Worm (Caenorhabditis elegans) whole organism, L1 larva: ENCODE measurements around the gene Y45F10D.6.

Experiments used
- C34B4.2 ChIP-seq: sonication (generic microtip); optimal IDR thresholded peaks from 2 replicates; lab custom pipeline; 2017; ENCODE audit warnings: mild to moderate bottlenecking, missing genetic modification characterization, missing compliant biosample characterization
- Y116A8C.19 ChIP-seq: sonication (generic microtip); optimal IDR thresholded peaks from 2 replicates; lab custom pipeline; 2016; ENCODE audit warnings: missing compliant biosample characterization, missing genetic modification characterization, borderline replicate concordance
- aha-1 ChIP-seq: fragments of 150-350 bp; optimal IDR thresholded peaks from 2 replicates; lab custom pipeline; 2014; ENCODE audit warnings: missing biosample characterization, missing genetic modification characterization
- ceh-82 ChIP-seq, 3 experiments: fragments of 150-350 bp in 1 of 3; sonication (generic microtip) in 2 of 3; optimal IDR thresholded peaks; 2 replicates each; lab custom pipeline; 2014 to 2017; ENCODE audit warnings: missing biosample characterization in 3 of 3, missing genetic modification characterization in 3 of 3
- ceh-88 ChIP-seq: fragments of 200-800 bp; sonication (Bioruptor generic); IDR thresholded peaks from 2 replicates; pipeline ENCODE4 v1.3.6; 2022; ENCODE audit warnings: missing genetic modification characterization, missing compliant biosample characterization
- ceh-90 ChIP-seq: sonication (generic microtip); optimal IDR thresholded peaks from 2 replicates; lab custom pipeline; 2016; ENCODE audit warnings: missing genetic modification characterization, missing compliant biosample characterization
- ces-1 ChIP-seq: fragments of 150-350 bp; optimal IDR thresholded peaks from 2 replicates; lab custom pipeline; 2014; ENCODE audit warnings: missing biosample characterization, missing genetic modification reagents, missing genetic modification characterization
- dsc-1 ChIP-seq: sonication (generic microtip); optimal IDR thresholded peaks from 2 replicates; lab custom pipeline; 2016; ENCODE audit warnings: mild to moderate bottlenecking, missing genetic modification characterization, missing compliant biosample characterization
- efl-1 ChIP-seq, 4 experiments: fragments of 150-350 bp; optimal IDR thresholded peaks in 3 of 4; peaks in 1 of 4; 1 replicate in 1 of 4; 2 replicates in 3 of 4; lab custom pipeline; 2014; ENCODE audit warnings: missing biosample characterization in 2 of 4, missing genetic modification characterization in 2 of 4, missing genetic modification reagents in 2 of 4
- efl-3 ChIP-seq: fragments of 200-800 bp; sonication (Bioruptor generic); optimal IDR thresholded peaks from 2 replicates; lab custom pipeline; 2018; ENCODE audit warnings: mild to moderate bottlenecking, missing genetic modification characterization, missing compliant biosample characterization
- elt-3 ChIP-seq, 6 experiments: fragments of 150-350 bp in 1 of 6; sonication (generic microtip); optimal IDR thresholded peaks; 2 replicates each; lab custom pipeline; 2017 to 2018; ENCODE audit warnings: missing biosample characterization in 6 of 6, missing genetic modification characterization in 6 of 6, inconsistent platforms in 1 of 6
- fkh-10 ChIP-seq: sonication (generic microtip); optimal IDR thresholded peaks from 2 replicates; lab custom pipeline; 2017; ENCODE audit warnings: missing biosample characterization, missing genetic modification reagents, missing genetic modification characterization
- fkh-4 ChIP-seq: sonication (generic microtip); optimal IDR thresholded peaks from 2 replicates; lab custom pipeline; 2016; ENCODE audit warnings: missing compliant biosample characterization, missing genetic modification characterization, borderline replicate concordance
- hlh-17 ChIP-seq: fragments of 200-800 bp; sonication (Bioruptor generic); optimal IDR thresholded peaks from 2 replicates; lab custom pipeline; 2018; ENCODE audit warnings: missing genetic modification characterization, mild to moderate bottlenecking, missing compliant biosample characterization, moderate library complexity, borderline replicate concordance
- hpl-2 ChIP-seq: fragments of 150-350 bp; optimal IDR thresholded peaks from 2 replicates; lab custom pipeline; 2014; ENCODE audit warnings: missing biosample characterization, missing genetic modification reagents, missing genetic modification characterization
- irx-1 ChIP-seq: sonication (generic microtip); optimal IDR thresholded peaks from 2 replicates; lab custom pipeline; 2016; ENCODE audit warnings: missing genetic modification characterization, missing compliant biosample characterization
- isw-1 ChIP-seq: fragments of 200-800 bp; sonication (Bioruptor generic); IDR thresholded peaks from 2 replicates; pipeline ENCODE4 v1.3.6; 2022; ENCODE audit warnings: missing genetic modification characterization, missing compliant biosample characterization
- lin-13 ChIP-seq: fragments of 150-350 bp; optimal IDR thresholded peaks from 2 replicates; lab custom pipeline; 2014; ENCODE audit warnings: missing biosample characterization, missing genetic modification reagents, missing genetic modification characterization
- lin-14 ChIP-seq: fragments of 200-800 bp; sonication (Bioruptor generic); optimal IDR thresholded peaks from 2 replicates; lab custom pipeline; 2018; ENCODE audit warnings: mild to moderate bottlenecking, missing genetic modification characterization, moderate library complexity, missing compliant biosample characterization
- lin-15B ChIP-seq: fragments of 150-350 bp; sonication (generic microtip); optimal IDR thresholded peaks from 3 replicates; lab custom pipeline; 2014; ENCODE audit warnings: missing biosample characterization, missing genetic modification characterization
- lir-3 ChIP-seq: sonication (generic microtip); optimal IDR thresholded peaks from 2 replicates; lab custom pipeline; 2016; ENCODE audit warnings: mild to moderate bottlenecking, missing genetic modification characterization, moderate library complexity, missing compliant biosample characterization; ENCODE audit not compliant: poor library complexity
- lsy-2 ChIP-seq, 2 experiments: fragments of 150-350 bp; optimal IDR thresholded peaks; 2 replicates each; lab custom pipeline; 2014; ENCODE audit warnings: missing biosample characterization in 2 of 2, missing genetic modification characterization in 2 of 2
- mab-9 ChIP-seq: fragments of 200-800 bp; sonication (Bioruptor generic); IDR thresholded peaks from 2 replicates; pipeline ENCODE4 v1.3.6; 2022; ENCODE audit warnings: missing genetic modification reagents, missing genetic modification characterization, missing compliant biosample characterization
- mef-2 ChIP-seq: fragments of 150-350 bp; optimal IDR thresholded peaks from 2 replicates; lab custom pipeline; 2014; ENCODE audit warnings: missing biosample characterization, missing genetic modification characterization
- mep-1 ChIP-seq: fragments of 150-350 bp; optimal IDR thresholded peaks from 2 replicates; lab custom pipeline; 2014; ENCODE audit warnings: missing biosample characterization, missing genetic modification characterization
- nhr-11 ChIP-seq: fragments of 150-350 bp; optimal IDR thresholded peaks from 2 replicates; lab custom pipeline; 2014; ENCODE audit warnings: missing biosample characterization, missing genetic modification characterization
- nhr-47 ChIP-seq: sonication (generic microtip); optimal IDR thresholded peaks from 2 replicates; lab custom pipeline; 2016; ENCODE audit warnings: mild to moderate bottlenecking, missing genetic modification characterization, moderate library complexity, missing compliant biosample characterization
- nhr-76 ChIP-seq: sonication (generic microtip); optimal IDR thresholded peaks from 2 replicates; lab custom pipeline; 2017; ENCODE audit warnings: missing biosample characterization, missing genetic modification characterization
- nhr-77 ChIP-seq: fragments of 150-350 bp; optimal IDR thresholded peaks from 2 replicates; lab custom pipeline; 2014; ENCODE audit warnings: missing biosample characterization, missing genetic modification characterization
- nhr-84 ChIP-seq: sonication (generic microtip); optimal IDR thresholded peaks from 2 replicates; lab custom pipeline; 2017; ENCODE audit warnings: missing biosample characterization, missing genetic modification characterization
- nhr-90 ChIP-seq: sonication (generic microtip); optimal IDR thresholded peaks from 2 replicates; lab custom pipeline; 2016; ENCODE audit warnings: mild to moderate bottlenecking, missing genetic modification characterization, missing compliant biosample characterization; ENCODE audit not compliant: poor library complexity
- sox-4 ChIP-seq: sonication (generic microtip); optimal IDR thresholded peaks from 2 replicates; lab custom pipeline; 2016; ENCODE audit warnings: missing genetic modification characterization, missing compliant biosample characterization
- sptf-1 ChIP-seq: fragments of 150-350 bp; optimal IDR thresholded peaks from 2 replicates; lab custom pipeline; 2014; ENCODE audit warnings: missing biosample characterization, missing genetic modification characterization
- sup-37 ChIP-seq: fragments of 200-800 bp; sonication (Bioruptor generic); optimal IDR thresholded peaks from 2 replicates; lab custom pipeline; 2018; ENCODE audit warnings: mild to moderate bottlenecking, missing genetic modification characterization, missing compliant biosample characterization
- tlp-1 ChIP-seq: fragments of 150-350 bp; optimal IDR thresholded peaks from 2 replicates; lab custom pipeline; 2014; ENCODE audit warnings: missing biosample characterization, missing genetic modification characterization
- unc-86 ChIP-seq: sonication (generic microtip); optimal IDR thresholded peaks from 2 replicates; lab custom pipeline; 2016; ENCODE audit warnings: missing genetic modification characterization, missing compliant biosample characterization
- unc-98 ChIP-seq: fragments of 200-800 bp; sonication (Bioruptor generic); IDR thresholded peaks from 2 replicates; pipeline ENCODE4 v1.3.6; 2022; ENCODE audit warnings: missing genetic modification characterization, missing compliant biosample characterization
- ztf-11 ChIP-seq, 2 experiments: sonication (generic microtip); optimal IDR thresholded peaks; 2 replicates each; lab custom pipeline; 2016 to 2017; ENCODE audit warnings: missing genetic modification characterization in 2 of 2, missing biosample characterization in 1 of 2, missing compliant biosample characterization in 1 of 2

The Y45F10D.6 gene

ce11 chrIV:13777480-13777879 lies 20.2 kb downstream of the Y45F10D.6 start, which contains the start of gene rpl-18 (continued):
- TF ChIP-seq ces-1 (GFP tag; lab: Kevin White, UChicago), result no peak
- peak; percentile 81 to 85 for TF ChIP-seq efl-1 (optimal IDR thresholded peaks at IDR 0.05; lab: Kevin White, UChicago)
- peak; percentile 77 to 96 for TF ChIP-seq efl-1 (GFP tag; optimal IDR thresholded peaks at IDR 0.05 in 1 of 2; lab: Kevin White, UChicago)

ce11 chrIV:13776745-13777144 lies 21.0 kb downstream of the Y45F10D.6 start:
- TF ChIP-seq efl-1 (optimal IDR thresholded peaks at IDR 0.05; lab: Kevin White, UChicago), result no peak
- TF ChIP-seq efl-1 (GFP tag; optimal IDR thresholded peaks at IDR 0.05 in 1 of 2; lab: Kevin White, UChicago), result peak in 1 of 2 experiments; percentile 68
- no peak for TF ChIP-seq sptf-1 (tag; lab: Kevin White, UChicago)
- TF ChIP-seq, all 84 proteins: peak for 1

- TF ChIP-seq dsc-1 (tag; lab: Kevin White, UChicago), result no peak
- no peak for TF ChIP-seq nhr-77 (tag; lab: Kevin White, UChicago)
- no peak for TF ChIP-seq efl-1 (optimal IDR thresholded peaks at IDR 0.05; lab: Kevin White, UChicago)
- no peak for TF ChIP-seq efl-1 (GFP tag; optimal IDR thresholded peaks at IDR 0.05 in 1 of 2; lab: Kevin White, UChicago)
- no peak for TF ChIP-seq unc-86 (tag; lab: Kevin White, UChicago)
- TF ChIP-seq hpl-2 (GFP tag; lab: Kevin White, UChicago), result no peak
- TF ChIP-seq, all 84 proteins: peak for 0
Observed at ce11 chrIV:13776115-13776514, 21.6 kb downstream of the Y45F10D.6 start, which contains the start of gene Y45F10D.16. Gene Y45F10D.16 (plus strand): TSS chrIV:13776415.

- TF ChIP-seq lin-13 (GFP tag; lab: Kevin White, UChicago) (no peak), fkh-4 (tag; lab: Kevin White, UChicago) (no peak), efl-1 (optimal IDR thresholded peaks at IDR 0.05; lab: Kevin White, UChicago) (no peak), efl-1 (GFP tag; optimal IDR thresholded peaks at IDR 0.05 in 1 of 2; lab: Kevin White, UChicago) (peak in 1 of 2 experiments; percentile 57), irx-1 (tag; lab: Kevin White, UChicago) (no peak), nhr-11 (no peak)
Observed at ce11 chrIV:13774578-13774977, 23.1 kb downstream of the Y45F10D.6 start, which contains the start of gene Y45F10D.2. Gene Y45F10D.2 (minus strand): TSS chrIV:13774678.

- TF ChIP-seq lir-3 (tag; lab: Kevin White, UChicago) (no peak), nhr-76 (no peak), ceh-82 (tag; optimal IDR thresholded peaks at IDR 0.05; lab: Kevin White, UChicago) (no peak), elt-3 (tag; optimal IDR thresholded peaks at IDR 0.05; lab: Kevin White, UChicago) (no peak), tlp-1 (tag; lab: Kevin White, UChicago) (no peak), mab-9 (no peak), lin-15B (tag; lab: Kevin White, UChicago) (no peak), ceh-90 (no peak), nhr-90 (tag; lab: Kevin White, UChicago) (no peak), nhr-84 (tag; lab: Kevin White, UChicago) (no peak), sox-4 (tag; lab: Kevin White, UChicago) (no peak), aha-1 (tag; lab: Kevin White, UChicago) (no peak), isw-1 (GFP tag; lab: Robert Waterston, UW) (no peak), unc-86 (tag; lab: Kevin White, UChicago) (no peak), lsy-2 (tag; optimal IDR thresholded peaks at IDR 0.05; lab: Kevin White, UChicago) (no peak), nhr-47 (tag; lab: Kevin White, UChicago) (no peak)
Observed at ce11 chrIV:13764708-13765107, 33.0 kb downstream of the Y45F10D.6 start.

ce11 chrIV:13763449-13763848 lies 34.3 kb downstream of the Y45F10D.6 start:
- TF ChIP-seq mef-2 (tag; lab: Kevin White, UChicago) (no peak), fkh-10 (GFP tag; lab: Kevin White, UChicago) (peak; percentile 6), tlp-1 (tag; lab: Kevin White, UChicago) (no peak)

ce11 chrIV:13755619-13756018 lies 42.1 kb downstream of the Y45F10D.6 start:
- TF ChIP-seq ceh-82 (tag; optimal IDR thresholded peaks at IDR 0.05; lab: Kevin White, UChicago) (no peak), nhr-47 (tag; lab: Kevin White, UChicago) (no peak), unc-86 (tag; lab: Kevin White, UChicago) (no peak), nhr-76 (no peak), sup-37 (GFP tag; lab: Kevin White, UChicago) (no peak), efl-3 (GFP tag; lab: Kevin White, UChicago) (no peak), mep-1 (tag; lab: Kevin White, UChicago) (no peak), lin-14 (GFP tag; lab: Kevin White, UChicago) (no peak), ceh-88 (GFP tag; lab: Robert Waterston, UW) (no peak), unc-98 (GFP tag; lab: Robert Waterston, UW) (no peak), ztf-11 (tag; optimal IDR thresholded peaks at IDR 0.05; lab: Kevin White, UChicago) (no peak), nhr-90 (tag; lab: Kevin White, UChicago) (no peak), hlh-17 (no peak), ceh-90 (no peak), C34B4.2 (tag; lab: Kevin White, UChicago) (no peak), nhr-77 (tag; lab: Kevin White, UChicago) (no peak), Y116A8C.19 (tag; lab: Kevin White, UChicago) (no peak)
